Fruit fly (Drosophila melanogaster): Measurements from ENCODE around the gene YL-1.

Gene YL-1

DNA sequence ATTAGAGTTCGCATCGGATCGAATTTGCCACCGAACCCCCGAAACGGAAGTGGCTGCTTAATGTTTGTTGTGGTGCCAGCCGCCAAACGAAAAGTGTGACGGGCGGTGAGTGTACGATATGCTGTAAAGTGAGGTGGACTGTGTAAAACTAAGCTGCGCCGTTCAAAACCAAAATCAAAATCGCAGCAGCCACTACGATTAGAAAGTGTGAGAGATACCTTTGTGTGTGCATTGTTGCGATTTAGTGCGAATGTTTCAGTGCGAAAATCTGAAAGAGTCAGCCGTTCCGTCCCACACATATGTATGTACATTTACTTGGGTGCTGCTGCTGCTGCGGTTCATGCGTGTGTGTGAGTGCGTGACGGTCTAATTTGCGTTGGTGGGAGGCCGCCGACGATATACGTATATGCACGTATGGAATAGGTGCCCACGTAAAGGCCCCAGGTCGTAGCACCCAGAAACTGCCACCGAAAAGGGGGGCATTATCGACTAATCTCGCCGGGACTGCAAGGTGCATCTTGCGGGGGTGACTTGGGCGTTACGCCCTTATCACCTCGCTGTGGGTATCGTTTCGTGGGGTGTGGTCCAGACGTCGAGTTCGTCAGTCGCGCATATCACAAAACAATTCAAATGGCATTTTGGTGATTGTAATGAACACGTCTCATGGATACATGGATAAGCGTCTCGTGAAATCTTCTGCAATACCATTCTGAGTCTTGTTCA, 6.8 kb downstream of the YL-1 start (continued):
- no peak for TF ChIP-seq CG10979 (tag; optimal IDR thresholded peaks at IDR 0.05)
- TF ChIP-seq Usf (GFP tag; optimal IDR thresholded peaks at IDR 0.05), result no peak
- no peak for TF ChIP-seq abd-A (tag; optimal IDR thresholded peaks at IDR 0.05)
- no peak for TF ChIP-seq hth (optimal IDR thresholded peaks at IDR 0.05)
- no peak for TF ChIP-seq sqz (GFP tag; optimal IDR thresholded peaks at IDR 0.05)
- TF ChIP-seq run (tag; optimal IDR thresholded peaks at IDR 0.05), result no peak
- TF ChIP-seq ftz-f1 (GFP tag; optimal IDR thresholded peaks at IDR 0.05), result no peak
- peak; percentile 93 for TF ChIP-seq YL-1 (GFP tag; optimal IDR thresholded peaks at IDR 0.05)
- no peak for TF ChIP-seq CG17186 (GFP tag; optimal IDR thresholded peaks at IDR 0.05)
- TF ChIP-seq hkb (optimal IDR thresholded peaks at IDR 0.05), result no peak
- no peak for TF ChIP-seq hkb (GFP tag; IDR thresholded peaks at IDR 0.05)
- no peak for TF ChIP-seq Dref (GFP tag; IDR thresholded peaks at IDR 0.05)
- no peak for TF ChIP-seq stc (GFP tag; IDR thresholded peaks at IDR 0.05)
- no peak for TF ChIP-seq CG10147 (GFP tag; optimal IDR thresholded peaks at IDR 0.05)
- no peak for TF ChIP-seq chif (GFP tag; optimal IDR thresholded peaks at IDR 0.05)
- no peak for TF ChIP-seq bowl (GFP tag; IDR thresholded peaks at IDR 0.05)
- TF ChIP-seq gcm (GFP tag; optimal IDR thresholded peaks at IDR 0.05), result no peak
- TF ChIP-seq Dll (GFP tag; IDR thresholded peaks at IDR 0.05; ENCODE audit: partially characterized antibody), result peak; percentile 51; the same call in 2 of the 4 replicates
- no peak for TF ChIP-seq nmo (GFP tag; optimal IDR thresholded peaks at IDR 0.05)
- TF ChIP-seq CG11398 (GFP tag; optimal IDR thresholded peaks at IDR 0.05), result no peak
- no peak for TF ChIP-seq CG7271 (tag; optimal IDR thresholded peaks at IDR 0.05)
- TF ChIP-seq CG31365 (tag; optimal IDR thresholded peaks at IDR 0.05), result no peak
- TF ChIP-seq CG4730 (GFP tag; IDR thresholded peaks at IDR 0.05), result no peak
- no peak for TF ChIP-seq luna (GFP tag; optimal IDR thresholded peaks at IDR 0.05)
- no peak for TF ChIP-seq CTCF (GFP tag; optimal IDR thresholded peaks at IDR 0.05)
- no peak for TF ChIP-seq CG18619 (GFP tag; optimal IDR thresholded peaks at IDR 0.05)
- no peak for TF ChIP-seq E2f2 (GFP tag; IDR thresholded peaks at IDR 0.05)
- no peak for TF ChIP-seq ttk (GFP tag; IDR thresholded peaks at IDR 0.05)
- no peak for TF ChIP-seq CG18476 (GFP tag; optimal IDR thresholded peaks at IDR 0.05)
- TF ChIP-seq sob (GFP tag; IDR thresholded peaks at IDR 0.05), result no peak
- TF ChIP-seq Med (GFP tag), result peak; percentile 71
- no peak for TF ChIP-seq nau (GFP tag; optimal IDR thresholded peaks at IDR 0.05)
- TF ChIP-seq Gsc (GFP tag; IDR thresholded peaks at IDR 0.05), result no peak
- no peak for TF ChIP-seq ssp (GFP tag; IDR thresholded peaks at IDR 0.05)
- TF ChIP-seq CG30431 (GFP tag; optimal IDR thresholded peaks at IDR 0.05), result no peak
- TF ChIP-seq CG4424 (GFP tag; optimal IDR thresholded peaks at IDR 0.05), result no peak
- TF ChIP-seq CG11560 (tag; IDR thresholded peaks at IDR 0.05), result no peak
- TF ChIP-seq BEAF-32 (GFP tag; optimal IDR thresholded peaks at IDR 0.05), result no peak
- no peak for TF ChIP-seq CG3281 (GFP tag; optimal IDR thresholded peaks at IDR 0.05)
- no peak for TF ChIP-seq scrt (GFP tag; optimal IDR thresholded peaks at IDR 0.05)
- TF ChIP-seq Stat92E (GFP tag; optimal IDR thresholded peaks at IDR 0.05), result no peak
- TF ChIP-seq ato (GFP tag; IDR thresholded peaks at IDR 0.05; ENCODE audit: partially characterized antibody), result no peak
- no peak for TF ChIP-seq CG6175 (GFP tag; IDR thresholded peaks at IDR 0.05)
- TF ChIP-seq twi (tag; optimal IDR thresholded peaks at IDR 0.05), result no peak
- TF ChIP-seq Spps (tag; optimal IDR thresholded peaks at IDR 0.05), result no peak
- no peak for TF ChIP-seq fu2 (GFP tag; optimal IDR thresholded peaks at IDR 0.05)
- TF ChIP-seq CG2875 (GFP tag; optimal IDR thresholded peaks at IDR 0.05), result no peak
- no peak for TF ChIP-seq odd (GFP tag; optimal IDR thresholded peaks at IDR 0.05)
- 0 out of 2 replicates have a peak, but pooled peaks have one; percentile 18 for TF ChIP-seq rib (GFP tag; IDR thresholded peaks at IDR 0.05)
- TF ChIP-seq tna (GFP tag; IDR thresholded peaks at IDR 0.05; ENCODE audit: partially characterized antibody), result 0 out of 2 replicates have a peak, but pooled peaks have one; percentile 8
- TF ChIP-seq CG4617 (GFP tag; optimal IDR thresholded peaks at IDR 0.05; ENCODE audit: borderline replicate concordance), result peak; percentile 69
